Worm (Caenorhabditis elegans) whole organism, late embryonic: ENCODE data around the gene cytb-5.1.

ENCODE experiments used
- K02D7.2 ChIP-seq: sonication (generic microtip); optimal IDR thresholded peaks from 2 replicates; lab custom pipeline; 2017; ENCODE audit warnings: mild to moderate bottlenecking, missing genetic modification characterization, missing compliant biosample characterization
- ceh-22 ChIP-seq: sonication (generic microtip); optimal IDR thresholded peaks from 2 replicates; lab custom pipeline; 2017; ENCODE audit warnings: missing biosample characterization, missing genetic modification characterization
- ceh-9 ChIP-seq: sonication (generic microtip); optimal IDR thresholded peaks from 2 replicates; lab custom pipeline; 2016; ENCODE audit warnings: mild to moderate bottlenecking, missing genetic modification characterization, inconsistent platforms, missing compliant biosample characterization
- elt-2 ChIP-seq: sonication (generic microtip); optimal IDR thresholded peaks from 2 replicates; lab custom pipeline; 2016; ENCODE audit warnings: missing genetic modification reagents, missing genetic modification characterization, missing compliant biosample characterization
- gmeb-2 ChIP-seq: sonication (generic microtip); optimal IDR thresholded peaks from 2 replicates; lab custom pipeline; 2016; ENCODE audit warnings: missing genetic modification characterization, inconsistent platforms, missing compliant biosample characterization
- lin-11 ChIP-seq: fragments of 200-800 bp; sonication (Bioruptor generic); optimal IDR thresholded peaks from 2 replicates; lab custom pipeline; 2018; ENCODE audit warnings: mild to moderate bottlenecking, missing genetic modification characterization, missing compliant biosample characterization
- npax-4 ChIP-seq: sonication (generic microtip); optimal IDR thresholded peaks from 2 replicates; lab custom pipeline; 2016; ENCODE audit warnings: missing genetic modification characterization, missing compliant biosample characterization
- pha-4 ChIP-seq: fragments of 150-350 bp; optimal IDR thresholded peaks from 2 replicates; lab custom pipeline; 2018; ENCODE audit warnings: missing biosample characterization, missing genetic modification reagents, missing genetic modification characterization

DNA sequence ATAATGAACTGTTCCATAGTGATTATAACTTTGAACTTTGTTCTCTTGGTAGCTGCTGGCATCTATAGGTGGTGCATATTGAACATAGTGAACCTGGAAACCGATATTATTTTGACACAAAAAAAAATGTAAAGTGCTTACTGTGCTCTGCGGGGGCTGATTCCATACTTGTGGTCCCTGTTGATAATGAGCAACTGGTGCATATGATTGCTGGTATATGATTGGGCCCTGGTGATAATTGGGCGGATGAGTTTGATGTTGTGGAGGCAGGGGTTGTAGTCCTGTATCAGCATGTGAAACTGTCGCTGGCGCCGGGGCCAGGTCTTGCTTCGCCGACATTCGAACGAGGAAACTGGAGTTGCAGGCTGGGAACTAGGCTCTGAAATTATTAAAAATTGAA, 33.4 kb upstream of the cytb-5.1 start, which contains the start of gene pqn-39:
- TF ChIP-seq lin-11 (tag; lab: Kevin White, UChicago) (no peak), elt-2 (tag; lab: Kevin White, UChicago) (no peak), npax-4 (tag; lab: Kevin White, UChicago) (no peak), ceh-9 (tag; lab: Kevin White, UChicago) (no peak), gmeb-2 (no peak), ceh-22 (tag; lab: Kevin White, UChicago) (no peak), pha-4 (tag; lab: Kevin White, UChicago) (no peak), K02D7.2 (no peak)
